Fruit fly (Drosophila melanogaster) whole organism, embryonic: ENCODE results near the gene ple.

Experiments used
- CG10209 ChIP-seq: fragments of 200-800 bp; sonication (Bioruptor generic); optimal IDR thresholded peaks from 3 replicates; lab custom pipeline; 2017; ENCODE audit warnings: missing biosample characterization, mild to moderate bottlenecking, missing genetic modification characterization, missing genetic modification reagents
- CG10543 ChIP-seq: fragments of 200-800 bp; sonication (Bioruptor generic); optimal IDR thresholded peaks from 3 replicates; lab custom pipeline; 2017; ENCODE audit warnings: missing biosample characterization, mild to moderate bottlenecking, missing genetic modification characterization, moderate library complexity
- CG11085 ChIP-seq: fragments of 200-800 bp; sonication (Bioruptor generic); IDR thresholded peaks from 2 replicates; pipeline ENCODE4 v1.3.6; 2022; ENCODE audit warnings: missing biosample characterization, missing genetic modification characterization
- CG11247 ChIP-seq: fragments of 200-800 bp; sonication (Bioruptor generic); IDR thresholded peaks from 2 replicates; pipeline ENCODE4 v1.3.6; 2022; ENCODE audit warnings: missing biosample characterization, missing genetic modification characterization
- CG11696 ChIP-seq: fragments of 200-800 bp; sonication (Bioruptor generic); IDR thresholded peaks from 2 replicates; pipeline ENCODE4 v1.3.6; 2022; ENCODE audit warnings: missing biosample characterization, missing genetic modification characterization
- CG12942 ChIP-seq: fragments of 200-800 bp; sonication (Bioruptor generic); optimal IDR thresholded peaks from 3 replicates; lab custom pipeline; 2016; ENCODE audit warnings: missing biosample characterization, missing genetic modification characterization
- CG14860 ChIP-seq: fragments of 200-800 bp; sonication (Bioruptor generic); IDR thresholded peaks from 3 replicates; pipeline ENCODE4 v1.3.6; 2022; ENCODE audit warnings: missing biosample characterization, missing genetic modification characterization; ENCODE audit not compliant: partially characterized antibody
- CG15073 ChIP-seq: fragments of 200-800 bp; sonication (Bioruptor generic); optimal IDR thresholded peaks from 2 replicates; lab custom pipeline; 2016; ENCODE audit warnings: missing biosample characterization, missing genetic modification characterization
- CG17186 ChIP-seq: fragments of 200-800 bp; sonication (Bioruptor generic); optimal IDR thresholded peaks from 3 replicates; lab custom pipeline; 2017; ENCODE audit warnings: missing biosample characterization, missing genetic modification reagents, missing genetic modification characterization
- CG17802 ChIP-seq: fragments of 200-800 bp; sonication (Bioruptor generic); optimal IDR thresholded peaks from 2 replicates; lab custom pipeline; 2018; ENCODE audit warnings: missing biosample characterization, mild to moderate bottlenecking, missing genetic modification characterization, moderate library complexity
- CG18764 ChIP-seq: fragments of 200-800 bp; sonication (Bioruptor generic); optimal IDR thresholded peaks from 3 replicates; lab custom pipeline; 2016; ENCODE audit warnings: missing biosample characterization, missing genetic modification characterization
- CG2678 ChIP-seq: fragments of 200-800 bp; sonication (Bioruptor generic); optimal IDR thresholded peaks from 3 replicates; lab custom pipeline; 2019; ENCODE audit warnings: missing biosample characterization, mild to moderate bottlenecking, missing genetic modification characterization, moderate library complexity
- CG31388 ChIP-seq: fragments of 200-800 bp; sonication (Bioruptor generic); optimal IDR thresholded peaks from 2 replicates; lab custom pipeline; 2016; ENCODE audit warnings: missing biosample characterization, missing genetic modification characterization
- CG32532 ChIP-seq: fragments of 200-800 bp; sonication (Bioruptor generic); IDR thresholded peaks from 2 replicates; pipeline ENCODE4 v1.3.6; 2022; ENCODE audit warnings: missing biosample characterization, missing genetic modification characterization
- CG3995 ChIP-seq: fragments of 200-800 bp; sonication (Bioruptor generic); optimal IDR thresholded peaks from 3 replicates; lab custom pipeline; 2016; ENCODE audit warnings: missing biosample characterization, missing genetic modification characterization
- CG5180 ChIP-seq: fragments of 200-800 bp; sonication (Bioruptor generic); optimal IDR thresholded peaks from 3 replicates; lab custom pipeline; 2017; ENCODE audit warnings: missing biosample characterization, missing genetic modification characterization, mild to moderate bottlenecking, moderate library complexity, missing genetic modification reagents
- CG5953 ChIP-seq: fragments of 200-800 bp; sonication (Bioruptor generic); IDR thresholded peaks from 2 replicates; pipeline ENCODE4 v1.3.6; 2022; ENCODE audit warnings: missing biosample characterization, missing genetic modification characterization
- CG7987 ChIP-seq: fragments of 200-800 bp; sonication (Bioruptor generic); optimal IDR thresholded peaks from 2 replicates; lab custom pipeline; 2018; ENCODE audit warnings: missing biosample characterization, mild to moderate bottlenecking, missing genetic modification characterization, moderate library complexity
- CG8281 ChIP-seq: fragments of 200-800 bp; sonication (Bioruptor generic); optimal IDR thresholded peaks from 2 replicates; lab custom pipeline; 2018; ENCODE audit warnings: missing biosample characterization, mild to moderate bottlenecking, missing genetic modification characterization, moderate library complexity
- CG8924 ChIP-seq: fragments of 200-800 bp; optimal IDR thresholded peaks from 3 replicates; lab custom pipeline; 2019; ENCODE audit warnings: missing biosample characterization, mild to moderate bottlenecking, missing genetic modification characterization, moderate library complexity
- CG9932 ChIP-seq: fragments of 200-800 bp; sonication (Bioruptor generic); IDR thresholded peaks from 2 replicates; pipeline ENCODE4 v1.3.6; 2022; ENCODE audit warnings: missing biosample characterization, missing genetic modification characterization
- D19B ChIP-seq: fragments of 200-800 bp; sonication (Bioruptor generic); optimal IDR thresholded peaks from 2 replicates; lab custom pipeline; 2017; ENCODE audit warnings: missing biosample characterization, mild to moderate bottlenecking, missing genetic modification characterization
- Dbx ChIP-seq: fragments of 200-800 bp; sonication (Bioruptor generic); IDR thresholded peaks from 3 replicates; pipeline ENCODE4 v1.3.6; 2022; ENCODE audit warnings: missing biosample characterization, missing genetic modification characterization
- Dll ChIP-seq: fragments of 200-800 bp; sonication (Bioruptor generic); IDR thresholded peaks from 4 replicates; pipeline ENCODE4 v1.3.6; 2022; ENCODE audit warnings: missing biosample characterization, missing genetic modification characterization; ENCODE audit not compliant: partially characterized antibody
- E2f2 ChIP-seq: fragments of 200-800 bp; sonication (Bioruptor generic); IDR thresholded peaks from 2 replicates; pipeline ENCODE4 v1.3.6; 2022; ENCODE audit warnings: missing biosample characterization, missing genetic modification characterization
- Ets97D ChIP-seq: fragments of 200-800 bp; sonication (Bioruptor generic); optimal IDR thresholded peaks from 3 replicates; lab custom pipeline; 2016; ENCODE audit warnings: missing biosample characterization, missing genetic modification characterization
- HHEX ChIP-seq: fragments of 200-800 bp; sonication (Bioruptor generic); optimal IDR thresholded peaks from 3 replicates; lab custom pipeline; 2017; ENCODE audit warnings: missing biosample characterization, mild to moderate bottlenecking, missing genetic modification characterization, missing genetic modification reagents
- Hr3 ChIP-seq: fragments of 200-800 bp; sonication (Bioruptor generic); optimal IDR thresholded peaks from 3 replicates; lab custom pipeline; 2016; ENCODE audit warnings: missing biosample characterization, missing genetic modification characterization
- Kr ChIP-seq: fragments of 200-800 bp; sonication (Bioruptor generic); optimal IDR thresholded peaks from 2 replicates; lab custom pipeline; 2017; ENCODE audit warnings: missing biosample characterization, mild to moderate bottlenecking, missing genetic modification characterization
- MBD-R2 ChIP-seq: fragments of 200-800 bp; sonication (Bioruptor generic); IDR thresholded peaks from 2 replicates; pipeline ENCODE4 v1.3.6; 2022; ENCODE audit warnings: missing biosample characterization, missing genetic modification characterization
- Mes4 ChIP-seq: fragments of 200-800 bp; sonication (Bioruptor generic); optimal IDR thresholded peaks from 2 replicates; lab custom pipeline; 2016; ENCODE audit warnings: missing biosample characterization, missing genetic modification characterization
- NFAT ChIP-seq: fragments of 200-800 bp; sonication (Bioruptor generic); IDR thresholded peaks from 2 replicates; pipeline ENCODE4 v1.3.6; 2022; ENCODE audit warnings: missing biosample characterization, missing genetic modification characterization
- Sin3A ChIP-seq: fragments of >200 bp; optimal IDR thresholded peaks from 2 replicates; lab custom pipeline; 2018
- Sry-β ChIP-seq: fragments of 200-800 bp; sonication (Bioruptor generic); optimal IDR thresholded peaks from 2 replicates; lab custom pipeline; 2018; ENCODE audit warnings: missing biosample characterization, mild to moderate bottlenecking, missing genetic modification characterization, moderate library complexity
- ase ChIP-seq: fragments of 200-800 bp; sonication (Bioruptor generic); IDR thresholded peaks from 3 replicates; pipeline ENCODE4 v1.3.6; 2022; ENCODE audit warnings: missing biosample characterization, missing genetic modification characterization
- bigmax ChIP-seq: fragments of 200-800 bp; sonication (Bioruptor generic); optimal IDR thresholded peaks from 2 replicates; lab custom pipeline; 2018; ENCODE audit warnings: missing biosample characterization, mild to moderate bottlenecking, missing genetic modification characterization
- cato ChIP-seq: fragments of 200-800 bp; sonication (Bioruptor generic); optimal IDR thresholded peaks from 2 replicates; lab custom pipeline; 2016; ENCODE audit warnings: missing biosample characterization, missing genetic modification characterization, borderline replicate concordance
- chm ChIP-seq: fragments of 200-800 bp; sonication (Bioruptor generic); IDR thresholded peaks from 2 replicates; pipeline ENCODE4 v1.3.6; 2022; ENCODE audit warnings: missing biosample characterization, missing genetic modification characterization
- crp ChIP-seq, 2 experiments: fragments of 200-800 bp; sonication (Bioruptor generic); optimal IDR thresholded peaks; 2 replicates in 1 of 2; 3 replicates in 1 of 2; lab custom pipeline; 2017; ENCODE audit warnings: missing biosample characterization in 2 of 2, missing genetic modification characterization in 2 of 2, mild to moderate bottlenecking in 1 of 2, moderate library complexity in 1 of 2
- dmrt11E ChIP-seq: fragments of 200-800 bp; sonication (Bioruptor generic); optimal IDR thresholded peaks from 3 replicates; lab custom pipeline; 2018; ENCODE audit warnings: missing biosample characterization, mild to moderate bottlenecking, missing genetic modification characterization, moderate library complexity
- dpn ChIP-seq, 2 experiments: fragments of 200-800 bp; sonication (Bioruptor generic); optimal IDR thresholded peaks; 3 replicates each; lab custom pipeline; 2016; ENCODE audit warnings: missing biosample characterization in 2 of 2, missing genetic modification characterization in 2 of 2
- grn ChIP-seq: fragments of 200-800 bp; sonication (Bioruptor generic); optimal IDR thresholded peaks from 3 replicates; lab custom pipeline; 2017; ENCODE audit warnings: missing biosample characterization, missing genetic modification characterization
- hkb ChIP-seq, 2 experiments: fragments of 200-800 bp in 1 of 2; fragments of >200 bp in 1 of 2; sonication (Bioruptor generic) in 1 of 2; IDR thresholded peaks in 1 of 2; optimal IDR thresholded peaks in 1 of 2; 2 replicates each; pipeline versions ENCODE4 v1.3.6 to Lab custom; 2017 to 2022; ENCODE audit warnings: missing biosample characterization in 1 of 2, missing genetic modification characterization in 1 of 2
- pros ChIP-seq: fragments of 200-800 bp; sonication (Bioruptor generic); optimal IDR thresholded peaks from 3 replicates; lab custom pipeline; 2019; ENCODE audit warnings: missing biosample characterization, mild to moderate bottlenecking, missing genetic modification characterization, moderate library complexity
- sens ChIP-seq: fragments of 200-800 bp; sonication (Bioruptor generic); peaks from one replicate; lab custom pipeline; 2016; ENCODE audit warnings: missing biosample characterization, missing genetic modification characterization
- sna ChIP-seq: fragments of 200-800 bp; sonication (Bioruptor generic); IDR thresholded peaks from 2 replicates; pipeline ENCODE4 v1.3.6; 2022; ENCODE audit warnings: missing biosample characterization, missing genetic modification characterization; ENCODE audit not compliant: partially characterized antibody
- wdn ChIP-seq: fragments of 200-800 bp; sonication (Bioruptor generic); IDR thresholded peaks from 2 replicates; pipeline ENCODE4 v1.3.6; 2022; ENCODE audit warnings: missing biosample characterization, missing genetic modification characterization
- zen2 ChIP-seq: fragments of 200-800 bp; sonication (Bioruptor generic); IDR thresholded peaks from 3 replicates; pipeline ENCODE4 v1.3.6; 2022; ENCODE audit warnings: missing biosample characterization, missing genetic modification characterization; ENCODE audit not compliant: partially characterized antibody

Gene ple

dm6 chr3L:6752278-6753096 lies 33.2 kb upstream of the ple start, which contains the start of the genes velo and Sbds (continued):
- TF ChIP-seq crp (GFP tag; optimal IDR thresholded peaks at IDR 0.05; lab: Kevin White, UChicago) (peak in 1 of 2 experiments; percentile 83), E2f2 (GFP tag; lab: Robert Waterston, UW) (peak; percentile 42; the same call in 1 of the 2 replicates), CG11696 (GFP tag; lab: Robert Waterston, UW) (no peak), CG12942 (GFP tag; lab: Kevin White, UChicago) (peak; percentile 12), ase (GFP tag; lab: Robert Waterston, UW) (no peak), wdn (GFP tag; lab: Robert Waterston, UW) (no peak), CG10209 (GFP tag; lab: Kevin White, UChicago) (peak; percentile 11), CG17802 (no peak), CG2678 (tag; lab: Kevin White, UChicago) (peak; percentile 69), HHEX (peak; percentile 5), NFAT (GFP tag; lab: Robert Waterston, UW) (no peak; the same call in 1 of the 2 replicates), Sry-β (GFP tag; lab: Kevin White, UChicago) (peak; percentile 71), Hr3 (peak; percentile 9), grn (GFP tag; lab: Kevin White, UChicago) (no peak), Kr (GFP tag; lab: Kevin White, UChicago) (no peak), cato (GFP tag; lab: Kevin White, UChicago) (no peak), chm (GFP tag; lab: Robert Waterston, UW) (peak; percentile 43; the same call in 1 of the 2 replicates), Mes4 (peak; percentile 9), Ets97D (peak; percentile 79), bigmax (GFP tag; lab: Kevin White, UChicago) (peak; percentile 97), CG9932 (GFP tag; lab: Robert Waterston, UW) (peak; percentile 74), hkb (optimal IDR thresholded peaks at IDR 0.05; lab: Kevin White, UChicago) (no peak), hkb (GFP tag; IDR thresholded peaks at IDR 0.05; lab: Robert Waterston, UW) (peak; percentile 45), CG10543 (GFP tag; lab: Kevin White, UChicago) (peak; percentile 71), CG5180 (no peak), sna (GFP tag; lab: Robert Waterston, UW) (peak; percentile 69; the same call in 1 of the 2 replicates), CG31388 (GFP tag; lab: Kevin White, UChicago) (no peak), sens (GFP tag; lab: Kevin White, UChicago) (peak; percentile 53), Dll (GFP tag; lab: Robert Waterston, UW) (peak; percentile 88), CG14860 (peak; percentile 25; the same call in 1 of the 3 replicates), CG8281 (no peak), dpn (GFP tag; optimal IDR thresholded peaks at IDR 0.05; lab: Kevin White, UChicago) (peak; percentile 32 to 44), zen2 (no peak; the same call in 2 of the 3 replicates), MBD-R2 (GFP tag; lab: Robert Waterston, UW) (0 out of 2 replicates have a peak, but pooled peaks have one; percentile 10), CG11085 (no peak), Dbx (GFP tag; lab: Robert Waterston, UW) (peak; percentile 42; the same call in 2 of the 3 replicates), CG32532 (GFP tag; lab: Robert Waterston, UW) (peak; percentile 66), CG18764 (GFP tag; lab: Kevin White, UChicago) (no peak), CG5953 (GFP tag; lab: Robert Waterston, UW) (no peak), CG11247 (GFP tag; lab: Robert Waterston, UW) (peak; percentile 36), dmrt11E (tag; lab: Kevin White, UChicago) (peak; percentile 9), CG17186 (peak; percentile 0), CG8924 (tag; lab: Kevin White, UChicago) (peak; percentile 49), pros (GFP tag; lab: Kevin White, UChicago) (no peak), Sin3A (peak; percentile 19), CG3995 (GFP tag; lab: Kevin White, UChicago) (peak; percentile 25), CG15073 (no peak), CG7987 (GFP tag; lab: Kevin White, UChicago) (peak; percentile 29), D19B (GFP tag; lab: Kevin White, UChicago) (peak; percentile 25)
